Fruit fly (Drosophila melanogaster): ENCODE data around the gene Saf-B.

The Saf-B gene

DNA sequence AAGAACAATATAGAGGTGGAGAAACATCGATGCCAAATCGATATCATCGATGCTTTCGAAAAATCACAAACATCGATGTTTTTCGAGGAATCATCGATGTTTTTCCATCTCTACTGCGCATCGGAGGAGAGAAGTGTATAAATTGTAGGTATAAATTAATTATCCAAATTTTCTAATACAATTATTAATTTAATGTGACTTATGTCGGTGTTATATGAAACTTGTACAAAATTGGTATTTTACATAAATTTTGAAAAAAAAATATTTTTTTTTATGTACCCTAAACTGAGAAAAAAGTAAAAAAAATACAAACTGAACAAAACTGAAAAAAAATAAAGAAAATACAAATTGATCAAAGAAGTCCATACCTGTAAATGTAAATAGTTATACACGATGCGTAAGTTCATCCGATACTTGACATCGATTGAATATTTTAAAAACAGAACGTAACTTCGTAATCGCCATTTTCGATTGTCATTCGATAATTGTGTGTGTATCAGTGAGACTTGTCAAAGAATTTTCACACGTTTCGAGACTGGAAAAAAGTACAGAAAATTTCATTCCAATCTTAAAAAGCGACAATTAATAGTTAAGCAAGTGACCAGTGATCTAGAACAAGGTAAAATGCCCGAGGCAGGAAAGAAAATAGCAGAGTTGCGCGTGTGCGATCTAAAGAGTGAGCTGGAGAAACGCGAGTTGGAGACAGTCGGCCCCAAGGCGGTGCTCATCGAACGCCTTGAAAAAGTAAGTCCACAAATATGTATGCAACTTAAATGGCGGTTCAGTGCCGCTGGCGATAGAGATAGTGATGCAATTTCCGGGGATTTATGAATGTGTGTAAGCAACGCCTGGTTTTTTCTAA is at the start of gene Saf-B, which contains the start of gene CG5808:
TSS of gene Saf-B (plus strand) at position 472 of the 862 bp plus-strand sequence.
TSS of gene CG5808 (minus strand) at position 15 of the 862 bp plus-strand sequence.
- peak; percentile 76 for TF ChIP-seq CG9727 (GFP tag; optimal IDR thresholded peaks at IDR 0.05)
- TF ChIP-seq dimm (GFP tag; IDR thresholded peaks at IDR 0.05) = no peak
- no peak for TF ChIP-seq Ada2b (GFP tag; IDR thresholded peaks at IDR 0.05)
- no peak for TF ChIP-seq Mad (GFP tag; optimal IDR thresholded peaks at IDR 0.05)
- TF ChIP-seq CG7963 (GFP tag; IDR thresholded peaks at IDR 0.05; ENCODE audit: partially characterized antibody) = peak; percentile 81
- TF ChIP-seq Tbp (GFP tag; optimal IDR thresholded peaks at IDR 0.05) = no peak
- peak; percentile 23 for TF ChIP-seq bcd (GFP tag; optimal IDR thresholded peaks at IDR 0.05)
- no peak for TF ChIP-seq Awh (GFP tag; IDR thresholded peaks at IDR 0.05)
- TF ChIP-seq CG12942 (GFP tag; optimal IDR thresholded peaks at IDR 0.05) = no peak
- no peak for TF ChIP-seq Bdp1 (GFP tag; optimal IDR thresholded peaks at IDR 0.05)
- peak; percentile 59 for TF ChIP-seq E2f1 (GFP tag; IDR thresholded peaks at IDR 0.05)
- peak; percentile 44; the same call in 2 of the 3 replicates for TF ChIP-seq Dbx (GFP tag; IDR thresholded peaks at IDR 0.05)
- no peak for TF ChIP-seq chif (GFP tag; optimal IDR thresholded peaks at IDR 0.05)
- TF ChIP-seq CG14014 (GFP tag; IDR thresholded peaks at IDR 0.05) = no peak
- no peak for TF ChIP-seq CG3281 (GFP tag; optimal IDR thresholded peaks at IDR 0.05)
- TF ChIP-seq gsb-n (tag; optimal IDR thresholded peaks at IDR 0.05) = no peak
- TF ChIP-seq ase (GFP tag; IDR thresholded peaks at IDR 0.05) = no peak
- TF ChIP-seq Hsf (GFP tag; optimal IDR thresholded peaks at IDR 0.05) = peak; percentile 38
- TF ChIP-seq al (GFP tag; IDR thresholded peaks at IDR 0.05) = 0 out of 2 replicates have a peak, but pooled peaks have one; percentile 34
- no peak for TF ChIP-seq cg (GFP tag; optimal IDR thresholded peaks at IDR 0.05)
- TF ChIP-seq CG18262 (tag; optimal IDR thresholded peaks at IDR 0.05) = no peak
- TF ChIP-seq CG32532 (GFP tag; IDR thresholded peaks at IDR 0.05) = peak; percentile 36
- peak; percentile 89 for TF ChIP-seq CG6791 (GFP tag; IDR thresholded peaks at IDR 0.05; ENCODE audit: partially characterized antibody)
- no peak for TF ChIP-seq sr (GFP tag; IDR thresholded peaks at IDR 0.05)
- TF ChIP-seq HLHmδ (GFP tag; optimal IDR thresholded peaks at IDR 0.05) = no peak
- no peak for TF ChIP-seq ham (GFP tag; IDR thresholded peaks at IDR 0.05)
- peak; percentile 54 for TF ChIP-seq kay (GFP tag; optimal IDR thresholded peaks at IDR 0.05)
- TF ChIP-seq CG12219 (GFP tag; optimal IDR thresholded peaks at IDR 0.05) = no peak
- peak; percentile 44 for TF ChIP-seq CG12155 (GFP tag; optimal IDR thresholded peaks at IDR 0.05)
- peak; percentile 17 for TF ChIP-seq CG1602 (GFP tag; optimal IDR thresholded peaks at IDR 0.05)
- no peak for TF ChIP-seq CG2678 (tag; optimal IDR thresholded peaks at IDR 0.05)
- peak; percentile 26; the same call in 1 of the 2 replicates for TF ChIP-seq ap (GFP tag; IDR thresholded peaks at IDR 0.05)
- peak; percentile 81 for TF ChIP-seq Ptx1 (GFP tag; IDR thresholded peaks at IDR 0.05)
- TF ChIP-seq Dek (tag; optimal IDR thresholded peaks at IDR 0.05) = peak; percentile 33
- TF ChIP-seq oc (tag; optimal IDR thresholded peaks at IDR 0.05) = no peak
- peak; percentile 58 for TF ChIP-seq CG4424 (GFP tag; optimal IDR thresholded peaks at IDR 0.05)
- no peak for TF ChIP-seq Vsx1 (GFP tag; optimal IDR thresholded peaks at IDR 0.05)
- no peak for TF ChIP-seq cad (GFP tag; optimal IDR thresholded peaks at IDR 0.05)
- peak; percentile 55 for TF ChIP-seq tin (GFP tag; optimal IDR thresholded peaks at IDR 0.05)
- peak; percentile 40 for TF ChIP-seq Six4 (GFP tag; optimal IDR thresholded peaks at IDR 0.05)
- TF ChIP-seq CG8388 (GFP tag; optimal IDR thresholded peaks at IDR 0.05) = no peak
- TF ChIP-seq CG4360 (GFP tag; IDR thresholded peaks at IDR 0.05) = no peak
- peak; percentile 60 for TF ChIP-seq slbo (GFP tag; IDR thresholded peaks at IDR 0.05)
- peak; percentile 70 for TF ChIP-seq CG8924 (tag; optimal IDR thresholded peaks at IDR 0.05)
- TF ChIP-seq CG3847 (GFP tag; IDR thresholded peaks at IDR 0.05) = peak; percentile 41; the same call in 1 of the 2 replicates
- TF ChIP-seq CG8478 (optimal IDR thresholded peaks at IDR 0.05) = no peak
- no peak for TF ChIP-seq abd-A (tag; optimal IDR thresholded peaks at IDR 0.05)
- TF ChIP-seq CG3065 (GFP tag; optimal IDR thresholded peaks at IDR 0.05) = no peak
- no peak for TF ChIP-seq pan (optimal IDR thresholded peaks at IDR 0.05)
- TF ChIP-seq pan (GFP tag; optimal IDR thresholded peaks at IDR 0.05 in 1 of 2, IDR thresholded peaks at IDR 0.05 in 1 of 2) = peak in 1 of 2 experiments; percentile 63
- peak; percentile 86 for TF ChIP-seq CG9437 (GFP tag; optimal IDR thresholded peaks at IDR 0.05)

All from whole organism, embryonic.